Fruit fly (Drosophila melanogaster): ENCODE data around the gene Ac76E.

- TF ChIP-seq CG6808 (GFP tag; optimal IDR thresholded peaks at IDR 0.05) (no peak), CG8319 (GFP tag; optimal IDR thresholded peaks at IDR 0.05) (no peak), CG4318 (GFP tag; optimal IDR thresholded peaks at IDR 0.05) (no peak), eg (GFP tag; IDR thresholded peaks at IDR 0.05) (no peak), fkh (GFP tag; optimal IDR thresholded peaks at IDR 0.05) (no peak), Lpt (GFP tag; optimal IDR thresholded peaks at IDR 0.05) (no peak), Hr39 (GFP tag; optimal IDR thresholded peaks at IDR 0.05) (no peak), CG8632 (GFP tag; optimal IDR thresholded peaks at IDR 0.05) (no peak), cyc (GFP tag; optimal IDR thresholded peaks at IDR 0.05) (no peak), CG34406 (GFP tag; optimal IDR thresholded peaks at IDR 0.05) (no peak), pdm3 (GFP tag; optimal IDR thresholded peaks at IDR 0.05) (no peak), Eip78C (GFP tag) (peak; percentile 36), fd85E (GFP tag; optimal IDR thresholded peaks at IDR 0.05) (no peak), CG32006 (GFP tag; optimal IDR thresholded peaks at IDR 0.05) (no peak)
These were observed 37.4 kb upstream of the Ac76E start for dm6 chr3L:19901486-19902255.

All from whole organism, prepupa.